Fruit fly (Drosophila melanogaster) whole organism, embryonic: Measurements from ENCODE around the gene Tsp29Fb.
A peak's percentile ranks its signal among the peaks of the same experiment; 100 is the strongest.

Source experiments
- Blimp-1 ChIP-seq: fragments of 200-800 bp; sonication (Bioruptor generic); optimal IDR thresholded peaks from 3 replicates; lab custom pipeline; 2018; ENCODE audit warnings: missing biosample characterization, missing genetic modification characterization, mild to moderate bottlenecking, moderate library complexity, missing genetic modification reagents
- Bteb2 ChIP-seq: fragments of 200-800 bp; sonication (Bioruptor generic); optimal IDR thresholded peaks from 2 replicates; lab custom pipeline; 2016; ENCODE audit warnings: missing biosample characterization, missing genetic modification characterization
- C15 ChIP-seq: fragments of 200-800 bp; sonication (Bioruptor generic); IDR thresholded peaks from 3 replicates; pipeline ENCODE4 v1.3.6; 2022; ENCODE audit warnings: missing biosample characterization, missing genetic modification characterization
- CG10565 ChIP-seq: fragments of 200-800 bp; sonication (Bioruptor generic); optimal IDR thresholded peaks from 3 replicates; lab custom pipeline; 2016; ENCODE audit warnings: missing biosample characterization, mild to moderate bottlenecking, missing genetic modification characterization
- CG11695 ChIP-seq: fragments of 200-800 bp; sonication (Bioruptor generic); IDR thresholded peaks from 3 replicates; pipeline ENCODE4 v1.3.6; 2022; ENCODE audit warnings: missing biosample characterization, missing genetic modification characterization
- CG12219 ChIP-seq: fragments of 200-800 bp; sonication (Bioruptor generic); optimal IDR thresholded peaks from 3 replicates; lab custom pipeline; 2018; ENCODE audit warnings: missing biosample characterization, mild to moderate bottlenecking, missing genetic modification characterization
- CG1233 ChIP-seq: fragments of 200-800 bp; sonication (Bioruptor generic); optimal IDR thresholded peaks from 4 replicates; lab custom pipeline; 2018; ENCODE audit warnings: missing biosample characterization, mild to moderate bottlenecking, missing genetic modification characterization
- CG12942 ChIP-seq: fragments of 200-800 bp; sonication (Bioruptor generic); optimal IDR thresholded peaks from 3 replicates; lab custom pipeline; 2016; ENCODE audit warnings: missing biosample characterization, missing genetic modification characterization
- CG13775 ChIP-seq: fragments of 200-800 bp; sonication (Bioruptor generic); optimal IDR thresholded peaks from 3 replicates; lab custom pipeline; 2017; ENCODE audit warnings: missing biosample characterization, mild to moderate bottlenecking, missing genetic modification characterization
- CG17359 ChIP-seq: fragments of 200-800 bp; sonication (Bioruptor generic); optimal IDR thresholded peaks from 3 replicates; lab custom pipeline; 2018; ENCODE audit warnings: missing biosample characterization, mild to moderate bottlenecking, missing genetic modification characterization, moderate library complexity
- CG17361 ChIP-seq: fragments of 200-800 bp; sonication (Bioruptor generic); IDR thresholded peaks from 3 replicates; pipeline ENCODE4 v1.3.6; 2022; ENCODE audit warnings: missing biosample characterization, missing genetic modification characterization
- CG17612 ChIP-seq: fragments of 200-800 bp; sonication (Bioruptor generic); IDR thresholded peaks from 2 replicates; pipeline ENCODE4 v1.3.6; 2022; ENCODE audit warnings: missing biosample characterization, missing genetic modification characterization
- CG2712 ChIP-seq: fragments of 200-800 bp; optimal IDR thresholded peaks from 3 replicates; lab custom pipeline; 2019; ENCODE audit warnings: missing biosample characterization, mild to moderate bottlenecking, missing genetic modification characterization, moderate library complexity
- CG30403 ChIP-seq: fragments of 200-800 bp; sonication (Bioruptor generic); optimal IDR thresholded peaks from 3 replicates; lab custom pipeline; 2016; ENCODE audit warnings: missing biosample characterization, missing genetic modification characterization
- CG33213 ChIP-seq: fragments of 200-800 bp; sonication (Bioruptor generic); optimal IDR thresholded peaks from 3 replicates; lab custom pipeline; 2016; ENCODE audit warnings: missing biosample characterization, missing genetic modification characterization
- CG3847 ChIP-seq: fragments of 200-800 bp; sonication (Bioruptor generic); IDR thresholded peaks from 2 replicates; pipeline ENCODE4 v1.3.6; 2022; ENCODE audit warnings: missing biosample characterization, missing genetic modification characterization
- CG4328 ChIP-seq: fragments of 200-800 bp; sonication (Bioruptor generic); optimal IDR thresholded peaks from 3 replicates; lab custom pipeline; 2017; ENCODE audit warnings: missing biosample characterization, missing genetic modification reagents, missing genetic modification characterization
- CG4820 ChIP-seq: fragments of 200-800 bp; sonication (Bioruptor generic); optimal IDR thresholded peaks from 3 replicates; lab custom pipeline; 2016; ENCODE audit warnings: missing biosample characterization, missing genetic modification characterization
- CG6254 ChIP-seq: fragments of 200-800 bp; sonication (Bioruptor generic); optimal IDR thresholded peaks from 3 replicates; lab custom pipeline; 2017; ENCODE audit warnings: mild to moderate bottlenecking, missing biosample characterization, missing genetic modification reagents, missing genetic modification characterization
- CG6791 ChIP-seq: fragments of 200-800 bp; sonication (Bioruptor generic); IDR thresholded peaks from 3 replicates; pipeline ENCODE4 v1.3.6; 2022; ENCODE audit warnings: missing biosample characterization, missing genetic modification characterization; ENCODE audit not compliant: partially characterized antibody
- CG9215 ChIP-seq: fragments of 200-800 bp; sonication (Bioruptor generic); IDR thresholded peaks from 2 replicates; pipeline ENCODE4 v1.3.6; 2022; ENCODE audit warnings: missing biosample characterization, missing genetic modification characterization
- Chrac-16 ChIP-seq: fragments of 200-800 bp; sonication (Bioruptor generic); optimal IDR thresholded peaks from 3 replicates; lab custom pipeline; 2016; ENCODE audit warnings: missing biosample characterization, missing genetic modification characterization
- Gsc ChIP-seq: fragments of 200-800 bp; sonication (Bioruptor generic); IDR thresholded peaks from 2 replicates; pipeline ENCODE4 v1.3.6; 2022; ENCODE audit warnings: missing biosample characterization, missing genetic modification characterization
- HLH3B ChIP-seq: fragments of 200-800 bp; sonication (Bioruptor generic); IDR thresholded peaks from 2 replicates; pipeline ENCODE4 v1.3.6; 2022; ENCODE audit warnings: missing biosample characterization, missing genetic modification characterization
- HmgZ ChIP-seq: fragments of 200-800 bp; sonication (Bioruptor generic); optimal IDR thresholded peaks from 2 replicates; lab custom pipeline; 2018; ENCODE audit warnings: missing biosample characterization, mild to moderate bottlenecking, missing genetic modification characterization
- Max ChIP-seq: fragments of 200-800 bp; sonication (Bioruptor generic); optimal IDR thresholded peaks from 2 replicates; lab custom pipeline; 2016; ENCODE audit warnings: missing biosample characterization, mild to moderate bottlenecking, missing genetic modification characterization
- Med ChIP-seq: fragments of 200-800 bp; sonication (Bioruptor generic); peaks from one replicate; lab custom pipeline; 2016; ENCODE audit warnings: missing biosample characterization, missing genetic modification characterization, mild to moderate bottlenecking, inconsistent platforms, moderate library complexity
- NfI ChIP-seq: fragments of 200-800 bp; sonication (Bioruptor generic); optimal IDR thresholded peaks from 3 replicates; lab custom pipeline; 2018; ENCODE audit warnings: missing biosample characterization, mild to moderate bottlenecking, missing genetic modification characterization, moderate library complexity
- Poxn ChIP-seq: fragments of 200-800 bp; sonication (Bioruptor generic); IDR thresholded peaks from 2 replicates; pipeline ENCODE4 v1.3.6; 2022; ENCODE audit warnings: missing biosample characterization, missing genetic modification characterization
- Ptx1 ChIP-seq: fragments of 200-800 bp; sonication (Bioruptor generic); IDR thresholded peaks from 2 replicates; pipeline ENCODE4 v1.3.6; 2022; ENCODE audit warnings: missing biosample characterization, missing genetic modification characterization
- Rfx ChIP-seq: fragments of 200-800 bp; sonication (Bioruptor generic); IDR thresholded peaks from 2 replicates; pipeline ENCODE4 v1.3.6; 2022; ENCODE audit warnings: missing biosample characterization, missing genetic modification characterization
- Trl ChIP-seq, 3 experiments: fragments of >200 bp in 2 of 3; fragments of 200-800 bp in 1 of 3; sonication (Bioruptor generic) in 1 of 3; optimal IDR thresholded peaks; 2 replicates in 1 of 3; 3 replicates in 2 of 3; lab custom pipeline; 2016 to 2017; ENCODE audit warnings: missing biosample characterization in 1 of 3, missing genetic modification characterization in 1 of 3
- bsh ChIP-seq, 2 experiments: fragments of 200-800 bp; sonication (Bioruptor generic); optimal IDR thresholded peaks; 2 replicates each; lab custom pipeline; 2017 to 2018; ENCODE audit warnings: mild to moderate bottlenecking in 2 of 2, missing biosample characterization in 2 of 2, missing genetic modification characterization in 2 of 2, moderate library complexity in 1 of 2
- crol ChIP-seq: fragments of 200-800 bp; sonication (Bioruptor generic); IDR thresholded peaks from 2 replicates; pipeline ENCODE4 v1.3.6; 2022; ENCODE audit warnings: missing biosample characterization, missing genetic modification characterization
- dmrt11E ChIP-seq: fragments of 200-800 bp; sonication (Bioruptor generic); optimal IDR thresholded peaks from 3 replicates; lab custom pipeline; 2018; ENCODE audit warnings: missing biosample characterization, mild to moderate bottlenecking, missing genetic modification characterization, moderate library complexity
- fd96Cb ChIP-seq: fragments of 200-800 bp; sonication (Bioruptor generic); optimal IDR thresholded peaks from 2 replicates; lab custom pipeline; 2018; ENCODE audit warnings: missing biosample characterization, mild to moderate bottlenecking, missing genetic modification characterization, moderate library complexity
- gcm2 ChIP-seq: fragments of 200-800 bp; sonication (Bioruptor generic); optimal IDR thresholded peaks from 2 replicates; lab custom pipeline; 2016; ENCODE audit warnings: missing biosample characterization, missing genetic modification characterization
- hb ChIP-seq: fragments of 200-800 bp; sonication (Bioruptor generic); IDR thresholded peaks from 3 replicates; pipeline ENCODE4 v1.3.6; 2022; ENCODE audit warnings: missing biosample characterization, missing genetic modification characterization; ENCODE audit not compliant: partially characterized antibody
- ind ChIP-seq: fragments of 200-800 bp; sonication (Bioruptor generic); optimal IDR thresholded peaks from 3 replicates; lab custom pipeline; 2016; ENCODE audit warnings: missing biosample characterization, missing genetic modification characterization
- mirr ChIP-seq: fragments of 200-800 bp; sonication (Bioruptor generic); optimal IDR thresholded peaks from 3 replicates; lab custom pipeline; 2018; ENCODE audit warnings: missing biosample characterization, mild to moderate bottlenecking, missing genetic modification characterization
- pfk ChIP-seq: fragments of 200-800 bp; sonication (Bioruptor generic); optimal IDR thresholded peaks from 2 replicates; lab custom pipeline; 2018; ENCODE audit warnings: missing biosample characterization, mild to moderate bottlenecking, missing genetic modification characterization, moderate library complexity
- schlank ChIP-seq: fragments of 200-800 bp; sonication (Bioruptor generic); optimal IDR thresholded peaks from 2 replicates; lab custom pipeline; 2018; ENCODE audit warnings: missing biosample characterization, mild to moderate bottlenecking, missing genetic modification characterization
- sob ChIP-seq: fragments of 200-800 bp; sonication (Bioruptor generic); IDR thresholded peaks from 2 replicates; pipeline ENCODE4 v1.3.6; 2022; ENCODE audit warnings: missing biosample characterization, missing genetic modification characterization
- sqz ChIP-seq: fragments of 200-800 bp; sonication (Bioruptor generic); optimal IDR thresholded peaks from 3 replicates; lab custom pipeline; 2018; ENCODE audit warnings: missing biosample characterization, mild to moderate bottlenecking, missing genetic modification characterization
- sug ChIP-seq: fragments of 200-800 bp; optimal IDR thresholded peaks from 2 replicates; lab custom pipeline; 2019; ENCODE audit warnings: missing biosample characterization, mild to moderate bottlenecking, missing genetic modification characterization, moderate library complexity
- trem ChIP-seq: fragments of 200-800 bp; optimal IDR thresholded peaks from 3 replicates; lab custom pipeline; 2019; ENCODE audit warnings: missing biosample characterization, mild to moderate bottlenecking, missing genetic modification characterization, moderate library complexity
- unc-4 ChIP-seq: fragments of 200-800 bp; sonication (Bioruptor generic); IDR thresholded peaks from 2 replicates; pipeline ENCODE4 v1.3.6; 2022; ENCODE audit warnings: missing biosample characterization, missing genetic modification characterization; ENCODE audit not compliant: partially characterized antibody

Tsp29Fb gene

dm6 chr2L:8894224-8894623 is 43.0 kb upstream of the Tsp29Fb start (continued):
- peak; percentile 46 for TF ChIP-seq CG3847 (GFP tag; lab: Robert Waterston, UW)
- peak; percentile 49 for TF ChIP-seq ind (GFP tag; lab: Kevin White, UChicago)

- TF ChIP-seq Med (GFP tag; lab: Kevin White, UChicago), result peak; percentile 25
- TF ChIP-seq schlank (tag; lab: Kevin White, UChicago), result no peak
- TF ChIP-seq crol (GFP tag; lab: Robert Waterston, UW), result no peak
- TF ChIP-seq CG9215 (GFP tag; lab: Robert Waterston, UW), result 0 out of 2 replicates have a peak, but pooled peaks have one; percentile 23
- TF ChIP-seq unc-4 (GFP tag; lab: Robert Waterston, UW), result no peak
- TF ChIP-seq CG11695 (GFP tag; lab: Robert Waterston, UW), result 0 out of 3 replicates have a peak, but pooled peaks have one; percentile 37
- TF ChIP-seq CG10565, result no peak
- peak; percentile 39 for TF ChIP-seq CG4328
- TF ChIP-seq gcm2, result no peak
- TF ChIP-seq mirr, result no peak
- TF ChIP-seq Poxn (GFP tag; lab: Robert Waterston, UW), result no peak
- TF ChIP-seq CG33213 (GFP tag; lab: Kevin White, UChicago), result no peak
- peak; percentile 55 for TF ChIP-seq NfI (GFP tag; lab: Kevin White, UChicago)
- TF ChIP-seq hb (GFP tag; lab: Robert Waterston, UW), result no peak
- peak; percentile 5 for TF ChIP-seq Max (GFP tag; lab: Kevin White, UChicago)
- peak; percentile 49 for TF ChIP-seq CG17359 (tag; lab: Kevin White, UChicago)
- TF ChIP-seq sug (tag; lab: Kevin White, UChicago), result peak; percentile 42
- no peak for TF ChIP-seq Gsc (GFP tag; lab: Robert Waterston, UW)
- peak; percentile 44 for TF ChIP-seq fd96Cb (tag; lab: Kevin White, UChicago)
- TF ChIP-seq CG4820 (GFP tag; lab: Kevin White, UChicago), result no peak
- no peak for TF ChIP-seq CG6791 (GFP tag; lab: Robert Waterston, UW)
- TF ChIP-seq C15, result no peak
- TF ChIP-seq Chrac-16 (GFP tag; lab: Kevin White, UChicago), result peak; percentile 18
- peak; percentile 43 for TF ChIP-seq CG1233 (GFP tag; lab: Kevin White, UChicago)
- peak; percentile 68 for TF ChIP-seq CG2712 (tag; lab: Kevin White, UChicago)
- peak; percentile 25 for TF ChIP-seq sqz (GFP tag; lab: Kevin White, UChicago)
- peak; percentile 50 for TF ChIP-seq HLH3B
- TF ChIP-seq Blimp-1, result peak; percentile 37
- peak; percentile 42 to 66 for TF ChIP-seq bsh (GFP tag; optimal IDR thresholded peaks at IDR 0.05; lab: Kevin White, UChicago)
- no peak for TF ChIP-seq CG17612 (GFP tag; lab: Robert Waterston, UW)
- no peak for TF ChIP-seq HmgZ (tag; lab: Kevin White, UChicago)
- peak; percentile 39 for TF ChIP-seq CG12219 (GFP tag; lab: Kevin White, UChicago)
- no peak for TF ChIP-seq dmrt11E (tag; lab: Kevin White, UChicago)
- TF ChIP-seq Trl (optimal IDR thresholded peaks at IDR 0.05; lab: Kevin White, UChicago), result peak; percentile 68 to 72
- TF ChIP-seq Trl (GFP tag; optimal IDR thresholded peaks at IDR 0.05; lab: Kevin White, UChicago), result no peak
- TF ChIP-seq Rfx (GFP tag; lab: Robert Waterston, UW), result peak; percentile 65
- TF ChIP-seq trem (tag; lab: Kevin White, UChicago), result no peak
- no peak for TF ChIP-seq pfk (GFP tag; lab: Kevin White, UChicago)
- TF ChIP-seq CG17361, result peak; percentile 68
- TF ChIP-seq CG6254 (GFP tag; lab: Kevin White, UChicago), result peak; percentile 27
- TF ChIP-seq sob (GFP tag; lab: Robert Waterston, UW), result no peak
- no peak for TF ChIP-seq CG12942 (GFP tag; lab: Kevin White, UChicago)
- peak; percentile 58 for TF ChIP-seq CG30403 (GFP tag; lab: Kevin White, UChicago)
- peak; percentile 33; the same call in 1 of the 2 replicates for TF ChIP-seq Ptx1 (GFP tag; lab: Robert Waterston, UW)
- TF ChIP-seq CG13775 (GFP tag; lab: Kevin White, UChicago), result peak; percentile 6
- no peak for TF ChIP-seq Bteb2
Measured at dm6 chr2L:8897954-8898713, 39.1 kb upstream of the Tsp29Fb start.
